Worm (Caenorhabditis elegans) whole organism, L1 larva: ENCODE measurements around the gene F53C3.1.

Source experiments
- aly-2 ChIP-seq: fragments of 150-350 bp; optimal IDR thresholded peaks from 2 replicates; lab custom pipeline; 2014; ENCODE audit warnings: missing biosample characterization, missing genetic modification characterization
- blmp-1 ChIP-seq: fragments of 150-350 bp; optimal IDR thresholded peaks from 2 replicates; lab custom pipeline; 2014; ENCODE audit warnings: missing biosample characterization, missing genetic modification characterization
- ces-1 ChIP-seq: fragments of 150-350 bp; optimal IDR thresholded peaks from 2 replicates; lab custom pipeline; 2014; ENCODE audit warnings: missing biosample characterization, missing genetic modification reagents, missing genetic modification characterization
- efl-3 ChIP-seq: fragments of 200-800 bp; sonication (Bioruptor generic); optimal IDR thresholded peaks from 2 replicates; lab custom pipeline; 2018; ENCODE audit warnings: mild to moderate bottlenecking, missing genetic modification characterization, missing compliant biosample characterization
- egl-27 ChIP-seq, 2 experiments: fragments of 150-350 bp in 1 of 2; sonication (generic microtip); optimal IDR thresholded peaks; 3 replicates each; lab custom pipeline; 2017 to 2018; ENCODE audit warnings: missing biosample characterization in 2 of 2, missing genetic modification characterization in 2 of 2, missing genetic modification reagents in 2 of 2
- elt-2 ChIP-seq: sonication (generic microtip); optimal IDR thresholded peaks from 2 replicates; lab custom pipeline; 2016; ENCODE audit warnings: missing genetic modification characterization, mild to moderate bottlenecking, inconsistent platforms, missing compliant biosample characterization, missing genetic modification reagents
- elt-3 ChIP-seq, 6 experiments: fragments of 150-350 bp in 1 of 6; sonication (generic microtip); optimal IDR thresholded peaks; 2 replicates each; lab custom pipeline; 2017 to 2018; ENCODE audit warnings: missing biosample characterization in 6 of 6, missing genetic modification characterization in 6 of 6, inconsistent platforms in 1 of 6
- grh-1 ChIP-seq: fragments of 200-800 bp; sonication (Bioruptor generic); IDR thresholded peaks from 2 replicates; pipeline ENCODE4 v1.3.6; 2022; ENCODE audit warnings: missing genetic modification reagents, missing genetic modification characterization, missing compliant biosample characterization
- mdl-1 ChIP-seq, 2 experiments: fragments of 150-350 bp; optimal IDR thresholded peaks; 2 replicates each; lab custom pipeline; 2014 to 2017; ENCODE audit warnings: missing biosample characterization in 2 of 2, missing genetic modification characterization in 2 of 2, inconsistent platforms in 1 of 2
- snpc-4 ChIP-seq: fragments of 150-350 bp; optimal IDR thresholded peaks from 2 replicates; lab custom pipeline; 2014; ENCODE audit warnings: missing biosample characterization, missing genetic modification characterization
- tbx-2 ChIP-seq: sonication (generic microtip); optimal IDR thresholded peaks from 2 replicates; lab custom pipeline; 2016; ENCODE audit warnings: missing genetic modification characterization, missing compliant biosample characterization
- ztf-11 ChIP-seq, 2 experiments: sonication (generic microtip); optimal IDR thresholded peaks; 2 replicates each; lab custom pipeline; 2016 to 2017; ENCODE audit warnings: missing genetic modification characterization in 2 of 2, missing biosample characterization in 1 of 2, missing compliant biosample characterization in 1 of 2

ce11 chrII:3922696-3923095 is 10.9 kb downstream of the F53C3.1 start:
- no peak for TF ChIP-seq mdl-1 (tag; optimal IDR thresholded peaks at IDR 0.05; lab: Kevin White, UChicago)
- no peak for TF ChIP-seq snpc-4
- no peak for TF ChIP-seq elt-2 (tag; lab: Kevin White, UChicago)
- no peak for TF ChIP-seq blmp-1
- TF ChIP-seq ztf-11 (tag; optimal IDR thresholded peaks at IDR 0.05; lab: Kevin White, UChicago), result no peak
- TF ChIP-seq elt-3 (tag; optimal IDR thresholded peaks at IDR 0.05; lab: Kevin White, UChicago), result no peak
- no peak for TF ChIP-seq grh-1 (GFP tag; lab: Robert Waterston, UW)
- TF ChIP-seq efl-3 (GFP tag; lab: Kevin White, UChicago), result no peak
- TF ChIP-seq egl-27 (tag; optimal IDR thresholded peaks at IDR 0.05; lab: Kevin White, UChicago), result no peak
- no peak for TF ChIP-seq tbx-2 (tag; lab: Kevin White, UChicago)
- no peak for TF ChIP-seq aly-2
- no peak for TF ChIP-seq ces-1 (GFP tag; lab: Kevin White, UChicago)
